Worm (Caenorhabditis elegans): ENCODE measurements around the gene Y17G9B.2.

Y17G9B.2 gene

DNA sequence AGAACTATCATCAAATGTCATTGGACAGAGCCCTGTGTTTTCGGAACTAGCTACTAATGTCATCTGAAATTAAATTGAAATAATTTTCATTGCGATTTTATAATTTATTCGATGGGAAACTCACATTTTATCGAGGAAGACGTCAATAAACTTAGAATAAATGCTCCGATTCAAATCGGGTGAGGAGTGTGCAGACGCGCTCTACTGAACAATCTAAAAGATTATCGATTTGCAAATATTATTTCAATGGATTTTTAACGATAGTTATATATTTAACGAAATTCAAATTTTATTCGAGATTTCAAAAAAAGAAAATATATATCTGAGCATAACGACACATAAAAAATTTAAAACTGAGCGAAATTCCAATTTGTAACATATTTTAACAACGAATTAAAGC lies 35.2 kb downstream of the Y17G9B.2 start, which contains the start of gene eor-1:
Gene eor-1 (minus strand): TSS at position 65 of the 400 bp plus-strand sequence.
- TF ChIP-seq W03F9.2 (tag; optimal IDR thresholded peaks at IDR 0.05) (peak; percentile 9), him-1 (tag; optimal IDR thresholded peaks at IDR 0.05) (no peak)

DNA sequence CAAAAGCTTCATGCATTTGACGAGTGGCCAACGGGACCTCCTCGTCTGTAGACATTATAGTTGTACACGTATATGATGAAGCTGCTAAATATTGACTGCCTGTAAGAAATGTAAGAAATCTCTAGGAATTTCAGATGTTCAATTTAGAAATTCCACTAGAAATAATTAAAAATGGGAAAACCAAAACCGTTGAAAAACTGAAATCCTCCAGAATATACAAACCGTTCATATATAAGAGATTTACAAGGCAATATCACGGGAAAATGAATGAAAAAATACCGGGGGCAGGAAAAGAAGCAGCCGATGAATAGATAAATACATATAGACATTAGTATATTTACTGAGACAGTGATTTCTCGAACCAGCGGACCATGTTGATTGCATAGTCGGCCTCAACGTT lies 38.5 kb downstream of the Y17G9B.2 start, which contains the start of gene dpf-7:
Gene dpf-7 (minus strand): TSS at position 101 of the 400 bp plus-strand sequence.
- no peak for TF ChIP-seq W03F9.2 (tag; optimal IDR thresholded peaks at IDR 0.05)
- TF ChIP-seq dao-5 (tag; optimal IDR thresholded peaks at IDR 0.05) = no peak
- no peak for TF ChIP-seq him-1 (tag; optimal IDR thresholded peaks at IDR 0.05)

DNA sequence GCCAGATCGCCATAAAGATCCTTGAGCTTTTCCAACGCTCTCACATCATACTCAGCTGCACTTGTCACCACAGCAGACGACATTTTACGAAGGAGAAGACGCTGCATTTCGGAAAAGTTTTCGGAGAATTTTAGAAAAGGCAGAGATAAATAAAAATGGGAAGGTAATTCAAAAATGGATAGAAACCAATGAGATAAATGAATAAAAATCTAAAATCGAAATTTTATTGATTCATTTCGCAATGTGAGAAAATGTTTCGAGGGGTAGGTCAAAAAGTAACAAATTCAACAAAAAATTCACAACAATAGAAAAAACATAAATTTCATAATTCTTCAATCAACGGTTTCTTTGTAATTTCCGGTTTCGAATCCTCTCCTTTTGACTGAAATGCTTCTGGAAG lies 42.5 kb downstream of the Y17G9B.2 start, which contains the start of gene dpf-5:
Gene dpf-5 (minus strand): TSS at position 101 of the 400 bp plus-strand sequence.
- no peak for TF ChIP-seq dao-5 (tag; optimal IDR thresholded peaks at IDR 0.05)
- TF ChIP-seq W03F9.2 (tag; optimal IDR thresholded peaks at IDR 0.05) = no peak
- TF ChIP-seq him-1 (tag; optimal IDR thresholded peaks at IDR 0.05) = no peak

DNA sequence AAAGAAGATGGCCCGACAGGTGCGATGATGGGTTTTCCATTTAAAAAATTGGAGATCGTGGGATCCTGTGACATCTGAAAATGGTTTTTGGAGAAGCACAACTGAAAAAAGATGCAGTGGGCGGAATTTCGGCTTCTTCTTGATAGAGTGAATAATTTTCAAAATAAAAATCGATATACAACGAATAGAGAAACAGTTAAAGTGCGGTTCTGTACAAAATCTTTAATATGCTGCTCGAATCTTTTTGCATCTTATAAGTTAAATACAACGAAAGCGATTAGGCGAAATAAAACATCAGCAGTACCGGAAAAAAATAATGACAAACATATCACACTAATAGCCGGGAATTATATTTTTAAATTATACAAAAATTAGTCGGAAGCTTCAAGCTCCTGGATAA lies 43.3 kb downstream of the Y17G9B.2 start, which contains the start of gene H06H21.11:
Gene H06H21.11 (minus strand): TSS at position 101 of the 400 bp plus-strand sequence.
- TF ChIP-seq him-1 (tag; optimal IDR thresholded peaks at IDR 0.05) (no peak), dao-5 (tag; optimal IDR thresholded peaks at IDR 0.05) (no peak), W03F9.2 (tag; optimal IDR thresholded peaks at IDR 0.05) (no peak)

DNA sequence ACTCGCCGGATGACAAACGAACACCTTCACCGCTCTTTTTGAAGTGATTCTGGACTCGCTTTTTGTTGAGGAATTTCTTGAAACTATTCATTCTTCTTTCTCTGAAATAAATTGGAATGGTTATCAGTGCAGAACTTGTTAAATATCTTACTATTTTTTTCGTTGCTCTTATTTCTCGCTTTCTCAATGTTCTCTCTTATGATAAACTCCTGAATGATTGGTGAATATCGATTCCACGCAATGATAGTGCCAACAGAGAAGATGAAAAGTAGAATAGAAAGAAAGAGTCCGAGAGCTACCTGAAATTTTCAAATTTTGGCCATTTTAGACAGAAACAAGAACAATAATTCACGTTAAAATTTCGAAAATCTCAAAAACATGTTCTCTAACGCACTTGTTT lies 45.5 kb downstream of the Y17G9B.2 start, which contains the start of gene ubxn-6:
Gene ubxn-6 (minus strand): TSS at position 101 of the 400 bp plus-strand sequence.
- no peak for TF ChIP-seq dao-5 (tag; optimal IDR thresholded peaks at IDR 0.05)
- no peak for TF ChIP-seq him-1 (tag; optimal IDR thresholded peaks at IDR 0.05)
- TF ChIP-seq W03F9.2 (tag; optimal IDR thresholded peaks at IDR 0.05) = no peak

DNA sequence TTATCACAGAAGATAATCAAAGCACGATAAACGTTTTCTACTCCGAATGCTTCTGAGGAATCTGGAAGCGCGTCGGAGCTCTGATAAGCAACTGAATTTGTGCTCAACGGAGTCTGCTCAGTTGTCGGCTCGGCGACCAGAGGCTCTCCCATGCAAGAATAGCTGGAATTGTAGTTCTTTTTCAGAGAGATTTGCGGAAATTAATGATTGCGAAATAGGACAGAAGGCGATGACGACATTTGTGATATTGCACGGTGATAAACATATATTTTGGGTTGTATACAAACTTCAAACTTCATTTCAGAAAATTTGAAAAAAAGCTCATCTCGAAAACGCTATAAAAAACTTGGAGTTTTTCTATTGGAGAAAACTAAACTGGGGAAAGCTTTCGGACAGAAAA lies 45.9 kb downstream of the Y17G9B.2 start, which contains the start of gene H06H21.37:
Gene H06H21.37 (minus strand): TSS at position 162 of the 400 bp plus-strand sequence.
- TF ChIP-seq dao-5 (tag; optimal IDR thresholded peaks at IDR 0.05) (no peak), him-1 (tag; optimal IDR thresholded peaks at IDR 0.05) (no peak), W03F9.2 (tag; optimal IDR thresholded peaks at IDR 0.05) (no peak)

DNA sequence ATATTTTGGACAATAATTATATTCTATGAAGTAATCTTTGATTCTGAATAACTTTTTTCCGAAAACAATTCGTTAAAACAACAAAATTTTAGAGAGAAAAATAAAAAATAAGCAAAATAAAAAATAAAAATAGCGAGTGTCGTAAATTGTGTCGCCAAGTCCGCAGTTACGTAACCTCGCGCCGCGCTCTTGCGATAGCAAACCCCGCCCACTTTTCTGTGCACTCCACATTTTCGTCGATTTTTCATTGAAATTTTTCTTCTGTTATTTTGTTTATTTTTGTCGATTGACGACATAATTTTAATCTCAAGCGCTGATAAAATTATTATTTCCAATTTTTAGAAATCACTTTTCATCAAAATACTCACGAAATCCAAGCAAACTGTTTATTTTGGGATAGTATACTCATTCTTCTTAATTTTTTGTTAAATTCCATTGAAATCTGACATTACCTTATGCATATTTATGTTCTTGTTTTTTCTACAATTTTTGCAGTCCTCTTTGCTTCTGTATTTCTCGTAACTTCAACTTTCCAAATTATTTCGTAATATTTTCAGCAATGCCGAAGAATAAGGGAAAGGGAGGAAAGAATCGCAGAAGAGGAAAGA lies 46.5 kb downstream of the Y17G9B.2 start, which contains the start of gene eif-1.A:
Gene eif-1.A (plus strand): TSS at position 558 of the 608 bp plus-strand sequence.
- TF ChIP-seq him-1 (tag; optimal IDR thresholded peaks at IDR 0.05) = no peak
- TF ChIP-seq W03F9.2 (tag; optimal IDR thresholded peaks at IDR 0.05) = peak; percentile 91
- no peak for TF ChIP-seq dao-5 (tag; optimal IDR thresholded peaks at IDR 0.05)

DNA sequence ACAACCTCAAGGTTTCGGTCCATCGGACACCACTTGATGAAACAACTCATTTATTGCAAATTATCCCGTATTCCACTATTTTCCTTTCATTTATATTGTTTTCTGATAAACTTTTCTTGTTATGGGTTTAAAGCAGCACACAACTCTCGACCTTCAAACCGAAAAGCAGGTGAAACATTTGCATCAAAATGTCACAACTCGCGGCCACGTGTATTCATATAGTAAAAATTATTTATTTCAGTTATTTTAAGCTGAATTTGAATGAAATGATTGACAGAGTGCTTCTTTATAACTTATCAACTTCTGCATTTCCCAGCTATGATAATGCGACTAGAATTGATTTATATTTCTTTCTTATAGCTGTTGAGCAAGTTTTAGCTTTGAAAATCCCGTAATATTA lies 47.9 kb downstream of the Y17G9B.2 start, which contains the start of gene srw-95:
Gene srw-95 (plus strand): TSS at position 213 of the 400 bp plus-strand sequence.
- TF ChIP-seq W03F9.2 (tag; optimal IDR thresholded peaks at IDR 0.05) (no peak), him-1 (tag; optimal IDR thresholded peaks at IDR 0.05) (no peak), dao-5 (tag; optimal IDR thresholded peaks at IDR 0.05) (no peak)

DNA sequence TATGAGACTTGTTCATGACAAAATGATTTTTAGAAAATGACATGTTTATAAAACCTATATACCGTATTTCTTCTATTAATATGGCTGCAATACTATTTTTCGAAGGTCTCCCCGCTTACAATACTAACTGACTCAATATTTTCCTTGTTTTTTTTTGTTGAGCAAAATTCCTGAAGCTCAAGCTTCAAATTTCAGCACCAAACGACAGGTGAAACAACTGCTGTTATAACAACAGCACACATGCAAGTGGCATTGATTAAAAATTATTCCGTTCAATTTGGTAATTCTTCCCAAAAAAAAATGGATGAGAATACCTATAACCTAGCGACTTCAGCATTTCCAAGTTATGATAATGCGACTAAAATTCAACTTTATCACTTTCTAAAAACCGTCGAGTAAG lies 50.2 kb downstream of the Y17G9B.2 start, which contains the start of gene srw-94:
Gene srw-94 (plus strand): TSS at position 301 of the 400 bp plus-strand sequence.
- TF ChIP-seq him-1 (tag; optimal IDR thresholded peaks at IDR 0.05) (no peak), W03F9.2 (tag; optimal IDR thresholded peaks at IDR 0.05) (no peak), dao-5 (tag; optimal IDR thresholded peaks at IDR 0.05) (no peak)
